Fruit fly (Drosophila melanogaster) whole organism, embryonic: ENCODE measurements around the gene galene.

ENCODE experiments used
- GATAe ChIP-seq: fragments of 200-800 bp; sonication (Bioruptor generic); conservative IDR thresholded peaks from 2 replicates; pipeline ENCODE4 v1.3.6; 2022; ENCODE audit warnings: missing biosample characterization, missing genetic modification characterization
- Gsc ChIP-seq: fragments of 200-800 bp; sonication (Bioruptor generic); IDR thresholded peaks from 2 replicates; pipeline ENCODE4 v1.3.6; 2022; ENCODE audit warnings: missing biosample characterization, missing genetic modification characterization
- cad ChIP-seq: fragments of >200 bp; optimal IDR thresholded peaks from 2 replicates; lab custom pipeline; 2017; ENCODE audit warnings: missing biosample characterization, missing genetic modification characterization
- mam ChIP-seq: fragments of 200-800 bp; sonication (Bioruptor generic); optimal IDR thresholded peaks from 3 replicates; lab custom pipeline; 2016; ENCODE audit warnings: missing biosample characterization, missing genetic modification characterization
- pros ChIP-seq: fragments of 200-800 bp; sonication (Bioruptor generic); optimal IDR thresholded peaks from 3 replicates; lab custom pipeline; 2019; ENCODE audit warnings: missing biosample characterization, mild to moderate bottlenecking, missing genetic modification characterization, moderate library complexity

- no peak for TF ChIP-seq cad (GFP tag; lab: Kevin White, UChicago)
- no peak for TF ChIP-seq mam
- no peak for TF ChIP-seq Gsc (GFP tag; lab: Robert Waterston, UW)
- no peak for TF ChIP-seq pros (GFP tag; lab: Kevin White, UChicago)
- no peak for TF ChIP-seq GATAe (GFP tag; lab: Robert Waterston, UW)
These were observed 35.0 kb upstream of the galene start, which contains the start of gene mwh for dm6 chr3L:1200357-1201051.
